Worm (Caenorhabditis elegans) whole organism, L4/young adult: ENCODE results near the gene Y43D4A.1.
"Not testable (repeated sequence)": the region's sequence is repeated elsewhere in the genome, so short reads cannot be mapped to it uniquely, and the experiment has no call there.

ENCODE experiments used
- W03F9.2 ChIP-seq: fragments of 150-350 bp; optimal IDR thresholded peaks from 2 replicates; lab custom pipeline; 2014; ENCODE audit warnings: missing biosample characterization, missing genetic modification characterization
- dao-5 ChIP-seq: sonication (generic microtip); optimal IDR thresholded peaks from 2 replicates; lab custom pipeline; 2016; ENCODE audit warnings: missing genotype, missing genetic modification characterization, moderate library complexity, missing compliant biosample characterization
- him-1 ChIP-seq: sonication (generic microtip); optimal IDR thresholded peaks from 2 replicates; lab custom pipeline; 2016; ENCODE audit warnings: missing genotype, missing genetic modification reagents, missing genetic modification characterization, missing compliant biosample characterization

The Y43D4A.1 gene

DNA sequence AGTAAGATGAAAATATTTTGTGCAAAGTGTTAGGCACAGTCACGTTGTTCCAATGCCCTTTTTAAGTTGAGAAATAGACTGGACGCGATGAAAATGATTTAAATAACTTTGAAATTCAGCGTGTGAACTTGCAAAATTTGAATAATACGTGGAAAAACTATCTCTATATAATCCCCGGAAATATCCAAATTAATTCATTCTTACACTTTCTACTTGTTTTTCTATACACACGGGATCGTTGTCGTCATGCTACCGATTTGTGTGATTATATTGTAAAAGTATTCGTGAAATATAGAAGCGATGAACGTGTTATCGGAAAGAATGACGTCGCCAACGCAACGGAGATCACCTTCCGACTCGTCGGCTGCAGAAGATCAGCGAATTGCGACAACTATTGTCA, at the start of gene Y43D4A.1:
TSS of gene Y43D4A.1 (plus strand) at position 301 of the 400 bp plus-strand sequence.
- no peak for TF ChIP-seq him-1 (tag; lab: Kevin White, UChicago)
- no peak for TF ChIP-seq dao-5 (tag; lab: Kevin White, UChicago)
- TF ChIP-seq W03F9.2, result no peak

DNA sequence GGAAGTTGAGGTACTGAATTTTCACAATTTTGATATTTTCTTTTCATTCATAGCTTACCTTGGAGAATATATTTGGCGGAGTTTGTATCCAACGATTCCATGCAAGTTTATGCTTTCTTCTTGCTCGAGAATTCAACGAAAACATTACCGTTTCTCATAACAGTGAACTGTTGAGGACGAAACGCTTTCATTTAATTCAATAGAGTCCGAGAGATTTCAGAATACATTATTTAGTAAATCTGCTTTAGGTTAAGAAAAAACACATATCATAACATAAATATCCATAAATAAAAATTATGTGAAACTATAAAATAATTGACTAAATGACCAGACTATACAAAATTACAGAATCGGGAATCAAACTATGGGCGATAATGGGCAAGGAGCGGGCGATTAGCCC, 49.1 kb upstream of the Y43D4A.1 start, which contains the start of gene Y51H4A.941:
TSS of gene Y51H4A.941 (minus strand) at position 101 of the 400 bp plus-strand sequence.
- no peak for TF ChIP-seq W03F9.2
- TF ChIP-seq him-1 (tag; lab: Kevin White, UChicago), result no peak
- no peak for TF ChIP-seq dao-5 (tag; lab: Kevin White, UChicago)

DNA sequence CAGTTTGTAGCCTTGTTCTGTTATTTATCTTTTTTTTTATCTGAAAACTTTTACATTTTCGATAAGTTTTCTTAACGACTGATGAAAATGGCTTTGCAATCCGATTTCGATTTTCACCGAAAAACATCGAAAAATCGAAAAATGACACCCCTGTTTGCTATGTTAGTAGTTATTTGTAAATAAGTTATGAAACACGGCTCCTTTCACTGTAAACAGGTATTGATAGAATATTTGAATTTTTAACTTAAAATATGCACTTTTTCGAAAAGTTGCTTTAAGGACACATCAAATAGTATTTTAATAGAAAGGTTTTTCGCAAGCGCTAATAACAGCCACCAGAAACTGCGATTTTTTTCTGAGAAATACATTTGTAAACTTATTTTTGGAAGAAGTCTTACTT, 47.2 kb upstream of the Y43D4A.1 start:
- TF ChIP-seq dao-5 (tag; lab: Kevin White, UChicago), result no peak
- no peak for TF ChIP-seq him-1 (tag; lab: Kevin White, UChicago)
- TF ChIP-seq W03F9.2, result no peak

DNA sequence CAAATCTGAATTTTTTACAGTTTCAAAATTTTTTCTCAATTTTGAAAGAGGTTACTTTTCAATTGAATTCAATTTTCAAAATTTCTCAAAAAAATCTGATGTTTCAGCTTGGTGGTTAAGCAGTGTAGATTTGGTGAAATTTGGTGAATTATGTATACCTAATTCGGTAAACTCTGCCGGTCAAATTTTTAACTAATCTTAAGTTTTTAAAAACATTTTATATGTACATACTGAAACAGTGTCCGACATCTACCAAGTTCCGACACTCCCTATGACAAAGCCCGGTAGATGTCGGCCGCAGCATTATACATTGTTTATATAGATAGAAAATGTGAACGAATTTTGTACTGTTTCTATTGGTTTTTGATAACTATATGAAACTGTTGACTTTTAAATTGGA, 36.7 kb upstream of the Y43D4A.1 start:
- no peak for TF ChIP-seq him-1 (tag; lab: Kevin White, UChicago)
- TF ChIP-seq dao-5 (tag; lab: Kevin White, UChicago), result no peak
- TF ChIP-seq W03F9.2, result no peak

DNA sequence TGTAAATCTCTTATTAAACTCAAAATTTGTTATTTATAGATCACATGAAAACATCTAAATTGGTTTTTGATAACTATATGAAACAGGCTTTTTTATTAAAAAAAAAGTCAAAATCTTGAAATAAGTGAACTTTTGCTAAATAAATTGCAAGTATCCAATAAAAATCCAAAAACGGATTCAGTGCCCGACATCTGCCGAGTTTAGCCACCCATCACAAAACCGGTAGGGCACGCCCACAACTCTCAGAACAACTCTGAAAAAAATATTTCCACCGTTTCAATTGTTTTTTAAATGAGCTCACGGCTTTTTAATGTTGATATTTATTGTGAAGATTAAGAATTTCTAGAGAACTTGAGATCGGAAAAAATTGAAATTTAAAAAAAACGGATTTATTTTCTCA, 33.9 kb upstream of the Y43D4A.1 start:
- no peak for TF ChIP-seq W03F9.2
- TF ChIP-seq dao-5 (tag; lab: Kevin White, UChicago), result no peak
- TF ChIP-seq him-1 (tag; lab: Kevin White, UChicago), result no peak

DNA sequence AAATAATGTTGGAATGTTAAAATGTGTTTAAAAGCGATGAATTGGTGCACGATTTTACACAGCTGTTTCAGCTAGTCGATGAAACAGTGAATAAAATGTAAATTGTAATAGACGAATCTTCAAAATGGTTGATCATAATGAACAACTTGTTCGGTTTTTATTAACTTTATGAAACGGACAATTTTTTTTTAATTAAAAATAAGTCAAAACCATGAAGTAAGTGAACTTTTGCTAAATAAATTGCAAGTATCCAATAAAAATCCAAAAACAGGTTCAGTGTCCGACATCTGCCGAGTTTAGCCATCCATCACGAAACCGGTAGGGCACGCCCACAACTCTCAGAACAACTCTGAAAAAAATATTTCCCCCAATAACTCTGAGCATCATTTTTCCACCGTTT, 33.3 kb upstream of the Y43D4A.1 start:
- TF ChIP-seq W03F9.2 (no peak), dao-5 (tag; lab: Kevin White, UChicago) (no peak), him-1 (tag; lab: Kevin White, UChicago) (no peak)

DNA sequence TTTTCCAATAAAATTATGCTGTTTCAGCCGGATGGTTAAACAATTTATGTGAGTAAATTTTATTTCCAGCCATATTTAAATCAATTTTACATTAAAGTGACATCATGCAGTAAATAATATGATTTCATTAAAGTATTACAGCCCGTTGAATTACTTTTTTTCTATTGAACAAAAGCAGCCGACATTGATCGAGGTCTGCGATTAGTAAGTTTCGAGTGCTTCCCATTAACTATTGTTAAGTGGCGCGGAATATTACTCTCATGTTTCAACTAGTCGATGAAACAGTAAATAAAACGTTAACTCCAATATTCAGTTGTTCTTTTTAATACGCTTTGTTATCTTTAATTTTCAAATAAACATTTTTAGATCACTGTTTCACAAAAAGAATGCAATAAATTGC, 25.0 kb upstream of the Y43D4A.1 start:
- TF ChIP-seq W03F9.2 (no peak), him-1 (tag; lab: Kevin White, UChicago) (no peak), dao-5 (tag; lab: Kevin White, UChicago) (no peak)

DNA sequence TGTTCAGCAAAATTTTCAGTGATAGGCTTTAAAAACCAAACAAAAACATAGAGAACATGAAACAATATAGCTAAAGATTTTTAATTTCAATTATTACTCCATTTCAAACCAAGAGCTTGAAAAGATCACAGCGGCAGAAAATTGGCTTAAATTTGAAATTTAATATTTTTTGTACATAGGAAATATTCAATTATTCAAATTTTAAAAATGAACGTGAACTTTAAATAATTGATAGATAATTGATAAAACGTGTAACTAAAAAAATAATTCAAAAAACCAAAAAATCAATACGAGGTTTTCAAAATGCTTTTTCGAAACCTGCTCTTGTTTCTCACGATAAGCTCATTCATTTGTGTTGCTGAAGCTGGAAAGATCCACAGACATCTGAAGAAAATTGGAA, 23.2 kb upstream of the Y43D4A.1 start, which contains the start of gene Y51H4A.22:
TSS of gene Y51H4A.22 (plus strand) at position 301 of the 400 bp plus-strand sequence.
- TF ChIP-seq W03F9.2 (no peak), dao-5 (tag; lab: Kevin White, UChicago) (no peak)

DNA sequence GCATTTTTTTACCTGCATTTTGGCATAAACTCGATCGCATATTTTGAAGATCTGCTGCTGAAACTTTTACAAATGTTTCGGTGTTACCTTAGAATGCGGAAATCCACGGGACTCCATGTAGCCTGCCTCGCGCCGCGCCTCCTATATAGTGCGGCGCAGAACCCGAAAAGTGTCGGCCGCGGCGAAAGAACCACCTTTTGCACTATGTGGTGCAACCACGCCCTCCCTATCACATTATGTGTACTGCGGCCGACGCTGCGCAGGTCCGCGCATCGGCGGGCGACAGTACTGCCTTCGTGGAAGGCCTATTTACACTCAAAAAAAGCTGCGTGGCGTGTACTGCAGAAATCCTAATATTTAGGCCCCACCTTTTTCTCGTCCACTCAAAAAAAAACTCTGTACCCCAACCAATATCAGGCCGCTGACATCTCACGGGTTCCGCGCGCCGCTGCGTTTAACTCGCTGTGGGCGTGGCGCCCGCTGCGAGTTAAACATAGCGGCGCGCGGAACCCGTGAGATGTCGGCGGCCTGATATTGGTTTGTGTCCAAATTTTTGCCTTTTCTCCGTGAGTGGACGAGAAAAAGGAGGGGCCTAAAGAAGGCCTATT, 21.5 kb upstream of the Y43D4A.1 start:
- no peak for TF ChIP-seq W03F9.2
- no peak for TF ChIP-seq him-1 (tag; lab: Kevin White, UChicago)

DNA sequence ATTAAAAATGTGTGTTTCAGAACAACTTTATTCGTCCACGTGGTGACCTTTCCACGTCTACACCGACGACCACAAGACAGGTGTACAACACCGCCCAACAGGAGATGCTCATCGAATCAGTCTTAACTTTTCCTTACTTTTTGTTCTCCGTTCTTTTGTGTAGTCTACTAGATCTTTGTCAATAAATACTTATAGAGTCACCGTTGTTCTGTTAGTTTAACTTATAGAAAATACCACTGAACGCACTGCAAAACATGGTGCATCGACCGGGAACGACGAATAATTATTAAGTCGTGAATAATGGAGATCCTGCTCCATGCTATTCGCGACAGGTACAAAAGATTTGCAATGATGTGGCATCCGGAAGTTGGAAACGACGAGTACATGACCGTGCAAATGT, 21.0 kb upstream of the Y43D4A.1 start, which contains the start of gene Y51H4A.23:
TSS of gene Y51H4A.23 (plus strand) at position 301 of the 400 bp plus-strand sequence.
- not testable (repeated sequence) for TF ChIP-seq him-1 (tag; lab: Kevin White, UChicago); W03F9.2; dao-5 (tag; lab: Kevin White, UChicago)

DNA sequence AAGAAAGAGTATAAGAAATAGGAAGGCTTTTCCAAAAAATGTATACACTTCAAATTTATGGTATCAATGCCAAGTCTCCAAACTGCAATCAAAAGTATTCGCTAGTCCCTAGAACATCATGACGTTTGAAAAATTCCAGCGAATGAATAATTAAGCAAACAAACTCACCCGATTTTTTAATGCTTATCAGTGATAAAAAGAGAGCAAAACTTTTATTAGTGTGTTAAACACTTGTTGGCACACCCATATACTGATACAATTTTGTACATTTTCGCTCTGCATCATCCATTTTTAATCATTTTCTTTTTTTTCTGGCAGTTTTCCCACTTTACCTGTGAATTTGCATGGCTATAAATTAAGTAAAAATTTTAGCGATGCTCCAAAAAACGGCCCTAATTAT, 7.7 kb upstream of the Y43D4A.1 start, which contains the start of gene Y51H4A.25:
TSS of gene Y51H4A.25 (plus strand) at position 373 of the 400 bp plus-strand sequence.
- TF ChIP-seq him-1 (tag; lab: Kevin White, UChicago) (no peak), W03F9.2 (no peak), dao-5 (tag; lab: Kevin White, UChicago) (no peak)

DNA sequence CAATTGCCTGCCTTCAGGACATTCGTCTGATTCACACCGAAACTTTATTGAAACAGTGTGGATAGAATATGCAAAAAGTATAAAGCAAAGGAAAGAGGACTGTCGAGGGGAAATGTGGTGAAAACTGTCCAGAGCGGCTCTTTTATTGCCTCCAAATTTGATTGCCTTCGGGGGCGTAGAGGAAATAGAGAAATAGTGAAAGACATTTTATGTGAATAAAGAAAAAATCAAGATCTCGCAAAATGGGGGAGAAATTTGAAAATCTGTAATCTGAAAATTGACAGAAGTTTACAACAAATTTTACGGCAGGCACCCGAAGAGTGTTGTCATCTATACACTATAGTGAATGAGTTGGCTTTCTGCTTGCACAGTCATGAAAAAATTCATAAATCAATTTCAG, 2.9 kb upstream of the Y43D4A.1 start, which contains the start of gene Y51H4A.24:
TSS of gene Y51H4A.24 (minus strand) at position 101 of the 400 bp plus-strand sequence.
- TF ChIP-seq dao-5 (tag; lab: Kevin White, UChicago), result no peak
- TF ChIP-seq him-1 (tag; lab: Kevin White, UChicago), result no peak
- no peak for TF ChIP-seq W03F9.2

DNA sequence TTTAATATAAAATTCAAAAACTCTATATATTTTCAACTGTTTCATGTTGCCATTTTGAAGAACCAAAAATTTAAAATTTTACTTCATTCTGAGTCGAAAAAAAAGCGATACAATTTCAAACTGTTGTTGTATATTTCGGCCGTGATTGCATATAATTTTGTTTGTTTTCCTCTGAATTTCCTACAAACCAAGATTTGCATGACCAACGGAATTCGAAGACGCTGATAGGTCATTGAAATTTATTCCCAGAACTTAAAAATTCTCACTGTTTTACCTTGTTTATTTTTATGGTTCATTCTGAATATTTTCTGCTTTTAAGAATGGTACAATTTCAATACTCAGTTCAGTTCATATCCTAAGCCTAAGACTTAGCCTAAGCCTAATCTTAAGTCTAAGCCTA, 7.5 kb downstream of the Y43D4A.1 start:
- no peak for TF ChIP-seq W03F9.2

DNA sequence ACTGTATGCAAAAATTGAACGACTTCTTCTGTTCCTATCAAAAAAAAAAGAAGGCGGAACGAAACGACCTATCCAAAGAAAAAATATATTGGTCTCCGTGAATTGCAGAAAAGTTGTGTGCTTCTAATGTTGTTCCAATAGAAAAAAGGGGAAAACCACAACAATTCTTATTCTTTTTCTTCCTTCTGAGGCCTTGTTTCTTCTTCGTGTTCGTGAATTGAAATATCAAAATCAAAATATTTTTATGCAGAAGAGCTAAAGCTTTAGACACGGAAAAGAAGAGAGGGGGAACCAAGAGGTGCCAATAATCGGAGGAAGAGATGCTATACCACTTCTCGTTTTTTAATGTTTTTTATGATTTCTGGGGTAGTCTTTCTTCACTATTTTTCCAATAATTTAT, 12.1 kb downstream of the Y43D4A.1 start, which contains the start of gene Y43D4A.2:
TSS of gene Y43D4A.2 (minus strand) at position 101 of the 400 bp plus-strand sequence.
- not testable (repeated sequence) for TF ChIP-seq dao-5 (tag; lab: Kevin White, UChicago); him-1 (tag; lab: Kevin White, UChicago); W03F9.2

DNA sequence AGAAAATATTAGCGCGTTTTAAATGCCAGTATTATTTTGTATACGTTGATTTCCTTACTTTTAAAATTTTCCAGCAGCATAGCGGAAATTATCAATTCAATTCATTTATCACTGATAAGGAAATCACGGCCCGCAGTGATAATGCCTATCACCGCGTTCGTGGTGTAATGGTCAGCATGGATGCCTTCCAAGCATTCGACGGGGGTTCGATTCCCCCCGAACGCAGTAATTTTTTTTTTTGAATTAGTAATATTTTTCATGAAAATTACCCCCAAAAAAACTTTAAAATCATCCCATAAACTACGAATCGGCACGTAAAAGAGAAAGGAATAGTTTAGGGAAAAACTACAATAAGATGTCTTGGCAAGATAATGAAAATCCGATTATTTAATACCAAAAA, 31.4 kb downstream of the Y43D4A.1 start:
- TF ChIP-seq him-1 (tag; lab: Kevin White, UChicago) (no peak), W03F9.2 (peak; percentile 34), dao-5 (tag; lab: Kevin White, UChicago) (peak; percentile 15)
